Worm (Caenorhabditis elegans): ENCODE results near the gene pipp-4P.

- no peak for TF ChIP-seq nhr-25 (tag; optimal IDR thresholded peaks at IDR 0.05)
- no peak for TF ChIP-seq nhr-237 (tag; optimal IDR thresholded peaks at IDR 0.05)
- no peak for TF ChIP-seq nhr-11 (tag; optimal IDR thresholded peaks at IDR 0.05)
- TF ChIP-seq daf-12 (tag; optimal IDR thresholded peaks at IDR 0.05) = no peak
- TF ChIP-seq nhr-28 (tag; optimal IDR thresholded peaks at IDR 0.05) = no peak
- TF ChIP-seq nhr-12 (tag; optimal IDR thresholded peaks at IDR 0.05) = no peak
- TF ChIP-seq egl-5 (tag; optimal IDR thresholded peaks at IDR 0.05) = no peak
- no peak for TF ChIP-seq ceh-82 (tag; optimal IDR thresholded peaks at IDR 0.05)
These were observed 7.7 kb downstream of the pipp-4P start, which contains the start of gene Y71H2AM.1 for ce11 chrIII:2826770-2827169.
